Worm (Caenorhabditis elegans): ENCODE results near the gene sss-1.

sss-1 gene

ce11 chrIV:9872786-9873185, 20.8 kb downstream of the sss-1 start:
- TF ChIP-seq lag-1 (GFP tag; IDR thresholded peaks at IDR 0.05), result no peak
- no peak for TF ChIP-seq ztf-22 (GFP tag; optimal IDR thresholded peaks at IDR 0.05)
- TF ChIP-seq hlh-12 (tag; optimal IDR thresholded peaks at IDR 0.05), result no peak
- no peak for TF ChIP-seq lir-1 (GFP tag; conservative IDR thresholded peaks at IDR 0.05)
- TF ChIP-seq nhr-80 (tag; optimal IDR thresholded peaks at IDR 0.05), result peak; percentile 62
- TF ChIP-seq F33H1.4 (GFP tag; IDR thresholded peaks at IDR 0.05), result no peak
- no peak for TF ChIP-seq nhr-179 (tag; optimal IDR thresholded peaks at IDR 0.05)

ce11 chrIV:9872210-9872609, 21.3 kb downstream of the sss-1 start:
- no peak for TF ChIP-seq ama-1 (optimal IDR thresholded peaks at IDR 0.05)
- TF ChIP-seq ama-1 (GFP tag; optimal IDR thresholded peaks at IDR 0.05), result no peak
- TF ChIP-seq efl-1 (GFP tag; optimal IDR thresholded peaks at IDR 0.05), result no peak
- no peak for TF ChIP-seq aptf-3 (GFP tag; IDR thresholded peaks at IDR 0.05)
- TF ChIP-seq pha-4 (tag; optimal IDR thresholded peaks at IDR 0.05), result no peak
- no peak for TF ChIP-seq dpl-1 (GFP tag; optimal IDR thresholded peaks at IDR 0.05)
- no peak for TF ChIP-seq him-1 (tag; optimal IDR thresholded peaks at IDR 0.05)
- no peak for TF ChIP-seq let-607 (tag; optimal IDR thresholded peaks at IDR 0.05)
- TF ChIP-seq egrh-3 (GFP tag; IDR thresholded peaks at IDR 0.05), result no peak
- no peak for TF ChIP-seq athp-1 (tag; optimal IDR thresholded peaks at IDR 0.05)
- no peak for TF ChIP-seq aptf-2 (GFP tag; conservative IDR thresholded peaks at IDR 0.05)
- TF ChIP-seq rpc-1 (optimal IDR thresholded peaks at IDR 0.05), result no peak
- TF ChIP-seq rpc-1 (tag; optimal IDR thresholded peaks at IDR 0.05), result no peak
- no peak for TF ChIP-seq lin-40 (tag; optimal IDR thresholded peaks at IDR 0.05)
- no peak for TF ChIP-seq akir-1 (GFP tag; optimal IDR thresholded peaks at IDR 0.05)
- TF ChIP-seq F57C9.4 (tag; optimal IDR thresholded peaks at IDR 0.05), result no peak
- TF ChIP-seq B0035.1 (tag; optimal IDR thresholded peaks at IDR 0.05), result no peak
- no peak for TF ChIP-seq mxl-1 (tag; optimal IDR thresholded peaks at IDR 0.05)

ce11 chrIV:9869344-9869743, 24.2 kb downstream of the sss-1 start:
- TF ChIP-seq nfyb-1 (GFP tag; IDR thresholded peaks at IDR 0.05) (no peak), Y56A3A.18 (GFP tag; IDR thresholded peaks at IDR 0.05) (no peak), pha-4 (tag; optimal IDR thresholded peaks at IDR 0.05) (peak; percentile 38), F39B2.1 (GFP tag; IDR thresholded peaks at IDR 0.05) (no peak), tbp1 (GFP tag; optimal IDR thresholded peaks at IDR 0.05) (no peak), cebp-2 (GFP tag; IDR thresholded peaks at IDR 0.05) (no peak), bed-2 (GFP tag; IDR thresholded peaks at IDR 0.05) (no peak), madf-3 (GFP tag; IDR thresholded peaks at IDR 0.05) (no peak)

- TF ChIP-seq ccch-3 (GFP tag; optimal IDR thresholded peaks at IDR 0.05), result no peak
- no peak for TF ChIP-seq zim-3 (tag; optimal IDR thresholded peaks at IDR 0.05)
- TF ChIP-seq rec-8 (tag; optimal IDR thresholded peaks at IDR 0.05), result no peak
- no peak for TF ChIP-seq F23B12.7 (tag; optimal IDR thresholded peaks at IDR 0.05; ENCODE audit: insufficient read depth)
- no peak for TF ChIP-seq ztf-28 (GFP tag; IDR thresholded peaks at IDR 0.05)
- TF ChIP-seq F55B11.4 (tag; optimal IDR thresholded peaks at IDR 0.05; ENCODE audit: borderline replicate concordance, insufficient read depth), result no peak
- no peak for TF ChIP-seq hlh-26 (GFP tag; conservative IDR thresholded peaks at IDR 0.05)
- no peak for TF ChIP-seq athp-1 (tag; optimal IDR thresholded peaks at IDR 0.05)
- no peak for TF ChIP-seq F39B2.1 (GFP tag; IDR thresholded peaks at IDR 0.05)
- TF ChIP-seq K11D2.4 (GFP tag; IDR thresholded peaks at IDR 0.05), result peak; percentile 75; the same call in 1 of the 2 replicates
- TF ChIP-seq nhr-179 (tag; optimal IDR thresholded peaks at IDR 0.05), result no peak
- TF ChIP-seq Y53G8AR.9 (GFP tag; conservative IDR thresholded peaks at IDR 0.05), result no peak
- no peak for TF ChIP-seq snpc-1.3 (tag; optimal IDR thresholded peaks at IDR 0.05; ENCODE audit: insufficient read depth)
- TF ChIP-seq cebp-2 (GFP tag; IDR thresholded peaks at IDR 0.05), result no peak
- no peak for TF ChIP-seq ZK185.1 (tag; optimal IDR thresholded peaks at IDR 0.05; ENCODE audit: poor library complexity, severe bottlenecking)
- TF ChIP-seq nhr-80 (tag; optimal IDR thresholded peaks at IDR 0.05), result peak; percentile 3
- TF ChIP-seq chd-7 (tag; optimal IDR thresholded peaks at IDR 0.05), result peak; percentile 26
- no peak for TF ChIP-seq D2030.7 (GFP tag; IDR thresholded peaks at IDR 0.05)
- TF ChIP-seq gei-17 (GFP tag; optimal IDR thresholded peaks at IDR 0.05), result no peak
Measured at ce11 chrIV:9867915-9868314, 25.6 kb downstream of the sss-1 start.

All from whole organism, young adult.